Worm (Caenorhabditis elegans) whole organism, L4 larva: Measurements from ENCODE around the gene tceb-3.

ENCODE experiments used
- F26F4.8 ChIP-seq: fragments of 200-800 bp; sonication (Bioruptor generic); conservative IDR thresholded peaks from 2 replicates; pipeline ENCODE4 v1.3.6; 2022; ENCODE audit warnings: missing genetic modification characterization, missing compliant biosample characterization
- R02D3.7 ChIP-seq: fragments of 150-350 bp; sonication (generic microtip); optimal IDR thresholded peaks from 3 replicates; lab custom pipeline; 2014; ENCODE audit warnings: missing biosample characterization, missing genetic modification characterization
- Y48G9A.11 ChIP-seq: fragments of 200-800 bp; sonication (Bioruptor generic); IDR thresholded peaks from 2 replicates; pipeline ENCODE4 v1.3.6; 2022; ENCODE audit warnings: missing genetic modification reagents, missing genetic modification characterization, missing compliant biosample characterization
- aly-2 ChIP-seq: sonication (generic microtip); optimal IDR thresholded peaks from 2 replicates; lab custom pipeline; 2018; ENCODE audit warnings: missing biosample characterization, missing genetic modification characterization
- ama-1 ChIP-seq: fragments of 150-350 bp; optimal IDR thresholded peaks from 2 replicates; lab custom pipeline; 2014; ENCODE audit warnings: inconsistent platforms, mixed read lengths
- arid-1 ChIP-seq: fragments of 200-800 bp; sonication (Bioruptor generic); conservative IDR thresholded peaks from 2 replicates; pipeline ENCODE4 v1.3.6; 2022; ENCODE audit warnings: missing genetic modification reagents, missing genetic modification characterization, missing compliant biosample characterization
- ceh-28 ChIP-seq: fragments of 150-350 bp; optimal IDR thresholded peaks from 2 replicates; lab custom pipeline; 2014; ENCODE audit warnings: missing biosample characterization, missing genetic modification reagents, missing genetic modification characterization
- ceh-82 ChIP-seq: sonication (generic microtip); optimal IDR thresholded peaks from 2 replicates; lab custom pipeline; 2017; ENCODE audit warnings: missing biosample characterization, missing genetic modification characterization
- cey-2 ChIP-seq: sonication (generic microtip); optimal IDR thresholded peaks from 3 replicates; lab custom pipeline; 2017; ENCODE audit warnings: missing genetic modification characterization, mild to moderate bottlenecking, missing compliant biosample characterization, antibody characterized with exemption, borderline replicate concordance; ENCODE audit not compliant: insufficient read depth
- ctbp-1 ChIP-seq: fragments of 200-800 bp; sonication (Bioruptor generic); IDR thresholded peaks from 2 replicates; pipeline ENCODE4 v1.3.6; 2022; ENCODE audit warnings: missing genetic modification reagents, missing genetic modification characterization, missing compliant biosample characterization
- dmd-6 ChIP-seq: fragments of 200-800 bp; sonication (Bioruptor generic); IDR thresholded peaks from 2 replicates; pipeline ENCODE4 v1.3.6; 2022; ENCODE audit warnings: missing genetic modification reagents, missing genetic modification characterization, missing compliant biosample characterization
- dmd-8 ChIP-seq: fragments of 200-800 bp; sonication (Bioruptor generic); IDR thresholded peaks from 2 replicates; pipeline ENCODE4 v1.3.6; 2022; ENCODE audit warnings: missing genetic modification characterization, missing compliant biosample characterization
- dpl-1 ChIP-seq: fragments of 150-350 bp; optimal IDR thresholded peaks from 2 replicates; lab custom pipeline; 2014; ENCODE audit warnings: missing biosample characterization, missing genetic modification reagents, missing genetic modification characterization
- egl-43 ChIP-seq: fragments of 200-800 bp; sonication (Bioruptor generic); IDR thresholded peaks from 2 replicates; pipeline ENCODE4 v1.3.6; 2022; ENCODE audit warnings: missing genetic modification reagents, missing genetic modification characterization, missing compliant biosample characterization
- fkh-10 ChIP-seq: fragments of 150-350 bp; optimal IDR thresholded peaks from 2 replicates; lab custom pipeline; 2014; ENCODE audit warnings: missing biosample characterization, missing genetic modification reagents, missing genetic modification characterization
- gei-8 ChIP-seq: fragments of 200-800 bp; sonication (Bioruptor generic); optimal IDR thresholded peaks from 2 replicates; lab custom pipeline; 2018; ENCODE audit warnings: mild to moderate bottlenecking, missing genetic modification characterization, missing compliant biosample characterization
- hif-1 ChIP-seq, 2 experiments: sonication (generic microtip); optimal IDR thresholded peaks; 2 replicates each; lab custom pipeline; 2016 to 2017; ENCODE audit warnings: missing compliant biosample characterization in 2 of 2, missing genetic modification characterization in 2 of 2, missing genetic modification reagents in 2 of 2, missing genotype in 2 of 2, mild to moderate bottlenecking in 1 of 2
- hlh-30 ChIP-seq: sonication (generic microtip); optimal IDR thresholded peaks from 2 replicates; lab custom pipeline; 2017; ENCODE audit warnings: antibody characterized with exemption, mild to moderate bottlenecking, missing genetic modification characterization, missing compliant biosample characterization; ENCODE audit not compliant: insufficient read depth
- hmg-1.1 ChIP-seq: fragments of 200-800 bp; sonication (Bioruptor generic); IDR thresholded peaks from 2 replicates; pipeline ENCODE4 v1.3.6; 2022; ENCODE audit warnings: missing genetic modification reagents, missing genetic modification characterization, missing compliant biosample characterization
- lim-7 ChIP-seq: fragments of 200-800 bp; sonication (Bioruptor generic); IDR thresholded peaks from 2 replicates; pipeline ENCODE4 v1.3.6; 2022; ENCODE audit warnings: missing genetic modification characterization, missing compliant biosample characterization
- lin-13 ChIP-seq: fragments of 150-350 bp; optimal IDR thresholded peaks from 2 replicates; lab custom pipeline; 2014; ENCODE audit warnings: missing biosample characterization, missing genetic modification reagents, missing genetic modification characterization
- lin-38 ChIP-seq: fragments of 200-800 bp; sonication (Bioruptor generic); IDR thresholded peaks from 2 replicates; pipeline ENCODE4 v1.3.6; 2022; ENCODE audit warnings: missing genetic modification reagents, missing genetic modification characterization, missing compliant biosample characterization
- lin-39 ChIP-seq: fragments of 150-350 bp; optimal IDR thresholded peaks from 2 replicates; lab custom pipeline; 2014; ENCODE audit warnings: missing biosample characterization, missing genetic modification reagents, missing genetic modification characterization
- lir-3 ChIP-seq: sonication (generic microtip); optimal IDR thresholded peaks from 2 replicates; lab custom pipeline; 2016; ENCODE audit warnings: mild to moderate bottlenecking, missing genetic modification characterization, missing compliant biosample characterization
- lsy-2 ChIP-seq, 2 experiments: fragments of 150-350 bp in 1 of 2; sonication (generic microtip) in 1 of 2; optimal IDR thresholded peaks; 2 replicates each; lab custom pipeline; 2014 to 2017; ENCODE audit warnings: missing biosample characterization in 2 of 2, missing genetic modification characterization in 2 of 2
- mdt-29 ChIP-seq: fragments of 200-800 bp; sonication (Bioruptor generic); IDR thresholded peaks from 2 replicates; pipeline ENCODE4 v1.3.6; 2022; ENCODE audit warnings: missing genetic modification reagents, missing genetic modification characterization, missing compliant biosample characterization
- mes-2 ChIP-seq: sonication (generic microtip); optimal IDR thresholded peaks from 2 replicates; lab custom pipeline; 2016; ENCODE audit warnings: missing genotype, mild to moderate bottlenecking, missing genetic modification characterization, missing compliant biosample characterization; ENCODE audit not compliant: poor library complexity, severe bottlenecking
- nhr-10 ChIP-seq: fragments of 150-350 bp; optimal IDR thresholded peaks from 2 replicates; lab custom pipeline; 2014; ENCODE audit warnings: missing biosample characterization, missing genetic modification characterization
- nhr-11 ChIP-seq: fragments of 150-350 bp; optimal IDR thresholded peaks from 2 replicates; lab custom pipeline; 2014; ENCODE audit warnings: missing biosample characterization, missing genetic modification characterization
- nhr-111 ChIP-seq: fragments of 200-800 bp; sonication (Bioruptor generic); optimal IDR thresholded peaks from 2 replicates; lab custom pipeline; 2018; ENCODE audit warnings: mild to moderate bottlenecking, missing genetic modification characterization, missing compliant biosample characterization
- nhr-25 ChIP-seq: sonication (generic microtip); optimal IDR thresholded peaks from 2 replicates; lab custom pipeline; 2017; ENCODE audit warnings: missing genetic modification characterization, mild to moderate bottlenecking, missing compliant biosample characterization, antibody characterized with exemption, moderate library complexity, borderline replicate concordance; ENCODE audit not compliant: insufficient read depth
- nhr-41 ChIP-seq: fragments of 200-800 bp; sonication (Bioruptor generic); IDR thresholded peaks from 2 replicates; pipeline ENCODE4 v1.3.6; 2022; ENCODE audit warnings: missing genetic modification reagents, missing genetic modification characterization, missing compliant biosample characterization
- nhr-48 ChIP-seq: sonication (generic microtip); optimal IDR thresholded peaks from 2 replicates; lab custom pipeline; 2016; ENCODE audit warnings: mild to moderate bottlenecking, missing genetic modification characterization, missing compliant biosample characterization
- nhr-6 ChIP-seq: fragments of 150-350 bp; optimal IDR thresholded peaks from 2 replicates; lab custom pipeline; 2014; ENCODE audit warnings: missing biosample characterization, missing genetic modification characterization
- php-3 ChIP-seq: fragments of 200-800 bp; sonication (Bioruptor generic); IDR thresholded peaks from 2 replicates; pipeline ENCODE4 v1.3.6; 2022; ENCODE audit warnings: missing genetic modification reagents, missing genetic modification characterization, missing compliant biosample characterization
- pqm-1 ChIP-seq: sonication (generic microtip); optimal IDR thresholded peaks from 2 replicates; lab custom pipeline; 2017; ENCODE audit warnings: missing biosample characterization, missing genetic modification characterization
- set-16 ChIP-seq: fragments of 200-800 bp; sonication (Bioruptor generic); IDR thresholded peaks from 2 replicates; pipeline ENCODE4 v1.3.6; 2022; ENCODE audit warnings: missing genetic modification reagents, missing genetic modification characterization, missing compliant biosample characterization
- tag-97 ChIP-seq: fragments of 200-800 bp; sonication (Bioruptor generic); IDR thresholded peaks from 2 replicates; pipeline ENCODE4 v1.3.6; 2022; ENCODE audit warnings: missing genetic modification characterization, missing compliant biosample characterization
- zip-11 ChIP-seq: fragments of 200-800 bp; sonication (Bioruptor generic); IDR thresholded peaks from 2 replicates; pipeline ENCODE4 v1.3.6; 2022; ENCODE audit warnings: missing genetic modification characterization, missing compliant biosample characterization
- ztf-7 ChIP-seq: fragments of 150-350 bp; optimal IDR thresholded peaks from 2 replicates; lab custom pipeline; 2014; ENCODE audit warnings: missing biosample characterization, missing genetic modification characterization

tceb-3 gene

ce11 chrII:10933948-10934722 is 13.1 kb downstream of the tceb-3 start (continued):
- peak; percentile 19; the same call in 1 of the 2 replicates for TF ChIP-seq set-16 (GFP tag; lab: Robert Waterston, UW)

ce11 chrII:10932725-10933124 is 14.5 kb downstream of the tceb-3 start:
- TF ChIP-seq Y48G9A.11 (GFP tag; lab: Robert Waterston, UW) (0 out of 2 replicates have a peak, but pooled peaks have one; percentile 6), egl-43 (GFP tag; lab: Robert Waterston, UW) (peak; percentile 62; the same call in 1 of the 2 replicates), set-16 (GFP tag; lab: Robert Waterston, UW) (peak; percentile 96)

DNA sequence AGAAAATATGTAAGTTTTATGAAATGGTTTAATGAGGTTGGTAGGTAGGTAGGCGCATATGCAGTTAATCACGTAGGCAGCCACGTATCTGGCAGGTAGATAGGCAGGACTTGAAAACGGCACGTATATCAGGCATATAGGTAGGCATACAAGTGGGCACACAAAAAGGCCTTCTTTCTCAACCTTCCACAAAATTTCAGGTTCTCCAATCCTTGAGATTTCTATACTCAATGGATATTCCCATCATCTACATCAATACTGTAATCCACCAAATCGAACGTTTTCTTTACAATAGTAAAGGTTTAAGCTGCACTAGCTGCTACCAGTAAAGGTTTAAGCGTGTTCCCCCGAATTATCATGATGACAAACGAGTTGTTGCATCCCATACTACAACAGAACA is 14.9 kb downstream of the tceb-3 start:
- no peak for TF ChIP-seq zip-11
- no peak for TF ChIP-seq dpl-1 (GFP tag; lab: Kevin White, UChicago)
- no peak for TF ChIP-seq ceh-28 (tag; lab: Kevin White, UChicago)
- no peak for TF ChIP-seq F26F4.8
- no peak for TF ChIP-seq nhr-41 (GFP tag; lab: Robert Waterston, UW)
- TF ChIP-seq hmg-1.1 (GFP tag; lab: Robert Waterston, UW), result no peak
- TF ChIP-seq nhr-111 (GFP tag; lab: Kevin White, UChicago), result no peak
- no peak for TF ChIP-seq nhr-10
- no peak for TF ChIP-seq gei-8 (GFP tag; lab: Kevin White, UChicago)

- TF ChIP-seq cey-2 (tag; lab: Kevin White, UChicago), result no peak
- peak; percentile 13; the same call in 1 of the 2 replicates for TF ChIP-seq dmd-6
- no peak for TF ChIP-seq F26F4.8
- no peak for TF ChIP-seq R02D3.7 (tag; lab: Kevin White, UChicago)
- TF ChIP-seq fkh-10 (GFP tag; lab: Kevin White, UChicago), result no peak
- TF ChIP-seq set-16 (GFP tag; lab: Robert Waterston, UW), result no peak
- no peak for TF ChIP-seq lim-7
- TF ChIP-seq Y48G9A.11 (GFP tag; lab: Robert Waterston, UW), result no peak
- no peak for TF ChIP-seq pqm-1 (tag; lab: Kevin White, UChicago)
- no peak for TF ChIP-seq dmd-8 (GFP tag; lab: Robert Waterston, UW)
- TF ChIP-seq hlh-30 (tag; lab: Kevin White, UChicago), result no peak
- TF ChIP-seq ctbp-1 (GFP tag; lab: Robert Waterston, UW), result no peak
- no peak for TF ChIP-seq nhr-25 (tag; lab: Kevin White, UChicago)
- TF ChIP-seq nhr-11 (tag; lab: Kevin White, UChicago), result no peak
- TF ChIP-seq ama-1, result peak; percentile 62
- no peak for TF ChIP-seq dpl-1 (GFP tag; lab: Kevin White, UChicago)
- peak; percentile 35; the same call in 1 of the 2 replicates for TF ChIP-seq php-3 (GFP tag; lab: Robert Waterston, UW)
- TF ChIP-seq mdt-29 (GFP tag; lab: Robert Waterston, UW), result no peak
- TF ChIP-seq nhr-10, result no peak
- no peak for TF ChIP-seq aly-2 (tag; lab: Kevin White, UChicago)
- TF ChIP-seq lin-39, result no peak
- TF ChIP-seq lir-3, result no peak
- TF ChIP-seq ceh-28 (tag; lab: Kevin White, UChicago), result no peak
- TF ChIP-seq ceh-82, result no peak
- no peak for TF ChIP-seq tag-97
- no peak for TF ChIP-seq lin-13 (GFP tag; lab: Kevin White, UChicago)
- no peak for TF ChIP-seq ztf-7 (tag; lab: Kevin White, UChicago)
- TF ChIP-seq mes-2 (tag; lab: Kevin White, UChicago), result no peak
- TF ChIP-seq lin-38 (GFP tag; lab: Robert Waterston, UW), result peak; percentile 33; the same call in 1 of the 2 replicates
- TF ChIP-seq nhr-48 (tag; lab: Kevin White, UChicago), result no peak
- no peak for TF ChIP-seq lsy-2 (tag; optimal IDR thresholded peaks at IDR 0.05; lab: Kevin White, UChicago)
- peak in 1 of 2 experiments; percentile 22 for TF ChIP-seq hif-1 (tag; optimal IDR thresholded peaks at IDR 0.05; lab: Kevin White, UChicago)
- no peak for TF ChIP-seq nhr-41 (GFP tag; lab: Robert Waterston, UW)
- TF ChIP-seq arid-1 (GFP tag; lab: Robert Waterston, UW), result no peak
- TF ChIP-seq nhr-6 (tag; lab: Kevin White, UChicago), result no peak
Measured at ce11 chrII:10930678-10931650, 16.3 kb downstream of the tceb-3 start.
